Worm (Caenorhabditis elegans) whole organism, L2 larva: ENCODE results near the gene cnnm-2.

Source experiments
- C34F6.9 ChIP-seq: fragments of 150-350 bp; optimal IDR thresholded peaks from 2 replicates; lab custom pipeline; 2014; ENCODE audit warnings: missing biosample characterization, missing genetic modification characterization
- F13H6.1 ChIP-seq: sonication (generic microtip); optimal IDR thresholded peaks from 2 replicates; lab custom pipeline; 2016; ENCODE audit warnings: missing genetic modification characterization, missing compliant biosample characterization
- R02D3.7 ChIP-seq: fragments of 150-350 bp; optimal IDR thresholded peaks from 2 replicates; lab custom pipeline; 2014; ENCODE audit warnings: missing biosample characterization, missing genetic modification characterization
- Y55F3AM.14 ChIP-seq: fragments of 200-800 bp; sonication (Bioruptor generic); optimal IDR thresholded peaks from 2 replicates; lab custom pipeline; 2018; ENCODE audit warnings: mild to moderate bottlenecking, missing genetic modification characterization, missing compliant biosample characterization
- blmp-1 ChIP-seq: sonication (generic microtip); optimal IDR thresholded peaks from 2 replicates; lab custom pipeline; 2017; ENCODE audit warnings: missing genetic modification characterization, mild to moderate bottlenecking, missing compliant biosample characterization, antibody characterized with exemption, moderate library complexity; ENCODE audit not compliant: insufficient read depth
- ceh-16 ChIP-seq: fragments of 150-350 bp; optimal IDR thresholded peaks from 2 replicates; lab custom pipeline; 2014; ENCODE audit warnings: missing biosample characterization, missing genetic modification characterization
- ceh-82 ChIP-seq: fragments of 150-350 bp; optimal IDR thresholded peaks from 2 replicates; lab custom pipeline; 2014; ENCODE audit warnings: missing biosample characterization, missing genetic modification characterization
- crh-2 ChIP-seq: sonication (generic microtip); optimal IDR thresholded peaks from 2 replicates; lab custom pipeline; 2017; ENCODE audit warnings: missing biosample characterization, missing genetic modification characterization
- dmd-4 ChIP-seq: sonication (generic microtip); optimal IDR thresholded peaks from 2 replicates; lab custom pipeline; 2017; ENCODE audit warnings: missing biosample characterization, missing genetic modification characterization
- egl-27 ChIP-seq: sonication (generic microtip); optimal IDR thresholded peaks from 3 replicates; lab custom pipeline; 2017; ENCODE audit warnings: missing biosample characterization, missing genetic modification reagents, missing genetic modification characterization
- elt-1 ChIP-seq: fragments of 150-350 bp; optimal IDR thresholded peaks from 2 replicates; lab custom pipeline; 2014; ENCODE audit warnings: missing biosample characterization, missing genetic modification characterization
- elt-3 ChIP-seq: sonication (generic microtip); optimal IDR thresholded peaks from 2 replicates; lab custom pipeline; 2017; ENCODE audit warnings: missing biosample characterization, missing genetic modification characterization
- fos-1 ChIP-seq: fragments of 150-350 bp; optimal IDR thresholded peaks from 2 replicates; lab custom pipeline; 2014; ENCODE audit warnings: missing biosample characterization, missing genetic modification characterization
- gmeb-1 ChIP-seq: fragments of 150-350 bp; optimal IDR thresholded peaks from 2 replicates; lab custom pipeline; 2014; ENCODE audit warnings: missing biosample characterization, missing genetic modification characterization
- lin-11 ChIP-seq: fragments of 150-350 bp; sonication (generic microtip); optimal IDR thresholded peaks from 2 replicates; lab custom pipeline; 2014; ENCODE audit warnings: missing biosample characterization, missing genetic modification characterization, inconsistent platforms, mixed read lengths
- mdl-1 ChIP-seq, 2 experiments: fragments of 150-350 bp in 1 of 2; sonication (generic microtip) in 1 of 2; optimal IDR thresholded peaks; 2 replicates each; lab custom pipeline; 2017; ENCODE audit warnings: missing biosample characterization in 2 of 2, missing genetic modification characterization in 2 of 2
- nhr-10 ChIP-seq: sonication (generic microtip); optimal IDR thresholded peaks from 2 replicates; lab custom pipeline; 2017; ENCODE audit warnings: missing biosample characterization, missing genetic modification characterization
- nhr-12 ChIP-seq: fragments of 150-350 bp; optimal IDR thresholded peaks from 2 replicates; lab custom pipeline; 2014; ENCODE audit warnings: missing biosample characterization, missing genetic modification characterization
- nhr-129 ChIP-seq: fragments of 150-350 bp; optimal IDR thresholded peaks from 2 replicates; lab custom pipeline; 2014; ENCODE audit warnings: missing biosample characterization, missing genetic modification characterization
- nhr-21 ChIP-seq: fragments of 150-350 bp; optimal IDR thresholded peaks from 2 replicates; lab custom pipeline; 2014; ENCODE audit warnings: missing biosample characterization, missing genetic modification characterization
- nhr-237 ChIP-seq: fragments of 150-350 bp; optimal IDR thresholded peaks from 2 replicates; lab custom pipeline; 2014; ENCODE audit warnings: missing biosample characterization, missing genetic modification characterization
- nhr-25 ChIP-seq: fragments of 150-350 bp; sonication (generic microtip); optimal IDR thresholded peaks from 3 replicates; lab custom pipeline; 2014; ENCODE audit warnings: missing biosample characterization, missing genetic modification characterization
- nhr-6 ChIP-seq: fragments of 150-350 bp; optimal IDR thresholded peaks from 2 replicates; lab custom pipeline; 2014; ENCODE audit warnings: missing biosample characterization, missing genetic modification characterization
- sem-4 ChIP-seq: fragments of 150-350 bp; optimal IDR thresholded peaks from 2 replicates; lab custom pipeline; 2014; ENCODE audit warnings: missing biosample characterization, missing genetic modification reagents, missing genetic modification characterization
- skn-1 ChIP-seq: sonication (generic microtip); optimal IDR thresholded peaks from 2 replicates; lab custom pipeline; 2017; ENCODE audit warnings: missing biosample characterization, missing genetic modification characterization
- sma-3 ChIP-seq: sonication (generic microtip); optimal IDR thresholded peaks from 2 replicates; lab custom pipeline; 2016; ENCODE audit warnings: missing genetic modification reagents, missing genetic modification characterization, missing compliant biosample characterization
- sma-9 ChIP-seq, 2 experiments: fragments of 150-350 bp in 1 of 2; sonication (generic microtip) in 1 of 2; optimal IDR thresholded peaks; 2 replicates each; lab custom pipeline; 2014 to 2016; ENCODE audit warnings: missing genetic modification characterization in 2 of 2, mild to moderate bottlenecking in 1 of 2, missing biosample characterization in 1 of 2, missing compliant biosample characterization in 1 of 2, missing genetic modification reagents in 1 of 2, moderate library complexity in 1 of 2
- unc-39 ChIP-seq: fragments of 150-350 bp; optimal IDR thresholded peaks from 2 replicates; lab custom pipeline; 2014; ENCODE audit warnings: missing biosample characterization, missing genetic modification characterization
- unc-55 ChIP-seq: fragments of 150-350 bp; sonication (generic microtip); optimal IDR thresholded peaks from 3 replicates; lab custom pipeline; 2014; ENCODE audit warnings: missing biosample characterization, missing genetic modification reagents, missing genetic modification characterization
- unc-62 ChIP-seq: fragments of 150-350 bp; optimal IDR thresholded peaks from 2 replicates; lab custom pipeline; 2014; ENCODE audit warnings: missing biosample characterization, missing genetic modification reagents, missing genetic modification characterization
- zag-1 ChIP-seq: fragments of 150-350 bp; optimal IDR thresholded peaks from 2 replicates; lab custom pipeline; 2014; ENCODE audit warnings: missing biosample characterization, missing genetic modification characterization
- ztf-1 ChIP-seq: fragments of 200-800 bp; sonication (Bioruptor generic); conservative IDR thresholded peaks from 2 replicates; pipeline ENCODE4 v1.3.6; 2022; ENCODE audit warnings: missing genetic modification characterization, missing compliant biosample characterization
- ztf-11 ChIP-seq: sonication (generic microtip); optimal IDR thresholded peaks from 2 replicates; lab custom pipeline; 2017; ENCODE audit warnings: missing biosample characterization, missing genetic modification characterization
- ztf-4 ChIP-seq: fragments of 150-350 bp; optimal IDR thresholded peaks from 2 replicates; lab custom pipeline; 2014; ENCODE audit warnings: missing biosample characterization, missing genetic modification characterization

Gene cnnm-2

ce11 chrX:8810908-8811307 is 997 bp upstream of the cnnm-2 start, which contains the start of gene R04E5.9 (continued):
- no peak for TF ChIP-seq ztf-11 (tag; lab: Kevin White, UChicago)
- TF ChIP-seq ztf-4 (tag; lab: Kevin White, UChicago) = peak; percentile 41
- peak; percentile 94 for TF ChIP-seq crh-2 (tag; lab: Kevin White, UChicago)
- peak; percentile 70 for TF ChIP-seq nhr-21
- no peak for TF ChIP-seq ceh-16 (tag; lab: Kevin White, UChicago)
- peak; percentile 84 to 95 for TF ChIP-seq mdl-1 (tag; optimal IDR thresholded peaks at IDR 0.05; lab: Kevin White, UChicago)
- peak; percentile 96 for TF ChIP-seq lin-11
- no peak for TF ChIP-seq ztf-1 (GFP tag; lab: Robert Waterston, UW)
- TF ChIP-seq egl-27 (tag; lab: Kevin White, UChicago) = peak; percentile 86
- TF ChIP-seq dmd-4 (tag; lab: Kevin White, UChicago) = no peak
- TF ChIP-seq Y55F3AM.14 = peak; percentile 80
- peak; percentile 96 for TF ChIP-seq unc-55
- TF ChIP-seq gmeb-1 (tag; lab: Kevin White, UChicago) = peak; percentile 48
- TF ChIP-seq elt-3 (tag; lab: Kevin White, UChicago) = no peak
- TF ChIP-seq nhr-10 (tag; lab: Kevin White, UChicago) = no peak
- TF ChIP-seq ceh-82 (tag; lab: Kevin White, UChicago) = peak; percentile 33
- TF ChIP-seq skn-1 (tag; lab: Kevin White, UChicago) = no peak
- TF ChIP-seq nhr-237 = no peak
- TF ChIP-seq nhr-6 (tag; lab: Kevin White, UChicago) = peak; percentile 42
- TF ChIP-seq nhr-129 (tag; lab: Kevin White, UChicago) = peak; percentile 93

- TF ChIP-seq sem-4 (tag; lab: Kevin White, UChicago) (no peak), fos-1 (tag; lab: Kevin White, UChicago) (peak; percentile 30)
Measured at ce11 chrX:8817929-8818328, 6.0 kb downstream of the cnnm-2 start.

- TF ChIP-seq gmeb-1 (tag; lab: Kevin White, UChicago) = no peak
- no peak for TF ChIP-seq nhr-12
- no peak for TF ChIP-seq C34F6.9 (tag; lab: Kevin White, UChicago)
- TF ChIP-seq blmp-1 (tag; lab: Kevin White, UChicago) = no peak
- TF ChIP-seq ceh-16 (tag; lab: Kevin White, UChicago) = no peak
- peak; percentile 62 for TF ChIP-seq nhr-21
- TF ChIP-seq sma-3 = peak; percentile 14
- TF ChIP-seq unc-62 (GFP tag; lab: Kevin White, UChicago) = no peak
- TF ChIP-seq ztf-11 (tag; lab: Kevin White, UChicago) = no peak
- TF ChIP-seq crh-2 (tag; lab: Kevin White, UChicago) = no peak
- no peak for TF ChIP-seq nhr-25 (tag; lab: Kevin White, UChicago)
- TF ChIP-seq zag-1 (tag; lab: Kevin White, UChicago) = no peak
- TF ChIP-seq Y55F3AM.14 = no peak
- TF ChIP-seq mdl-1 (tag; optimal IDR thresholded peaks at IDR 0.05; lab: Kevin White, UChicago) = no peak
- no peak for TF ChIP-seq unc-55
- TF ChIP-seq, all 48 proteins: peak for 2
Measured at ce11 chrX:8819815-8820415, 8.0 kb downstream of the cnnm-2 start.

DNA sequence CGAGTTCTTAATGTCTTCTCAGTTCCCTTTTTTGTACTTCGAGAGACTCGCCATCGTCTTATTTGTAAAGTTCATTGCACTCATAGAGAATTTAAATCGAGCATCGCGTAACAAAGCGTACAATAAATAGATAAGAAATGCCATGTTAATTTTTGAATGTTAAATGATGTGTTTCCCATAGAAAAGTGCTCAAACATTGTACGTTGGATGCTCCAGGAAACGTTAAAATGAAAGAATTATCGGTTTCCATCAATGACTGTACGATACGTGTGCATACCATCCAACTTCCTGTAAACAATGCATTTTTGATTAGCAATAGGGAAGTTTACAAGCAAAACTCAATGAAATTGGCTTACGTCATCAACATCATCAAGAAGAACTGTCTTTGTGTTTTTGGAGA is 8.7 kb downstream of the cnnm-2 start:
- TF ChIP-seq R02D3.7 (tag; lab: Kevin White, UChicago) = no peak
- peak; percentile 23 for TF ChIP-seq sma-9 (GFP tag; optimal IDR thresholded peaks at IDR 0.05; lab: Kevin White, UChicago)
- no peak for TF ChIP-seq sma-9 (tag; optimal IDR thresholded peaks at IDR 0.05; lab: Kevin White, UChicago)
- peak; percentile 68 for TF ChIP-seq crh-2 (tag; lab: Kevin White, UChicago)
- no peak for TF ChIP-seq nhr-129 (tag; lab: Kevin White, UChicago)
- TF ChIP-seq dmd-4 (tag; lab: Kevin White, UChicago) = no peak
- TF ChIP-seq fos-1 (tag; lab: Kevin White, UChicago) = peak; percentile 92
- peak; percentile 3 for TF ChIP-seq gmeb-1 (tag; lab: Kevin White, UChicago)
- TF ChIP-seq, all 48 proteins: peak for 4

DNA sequence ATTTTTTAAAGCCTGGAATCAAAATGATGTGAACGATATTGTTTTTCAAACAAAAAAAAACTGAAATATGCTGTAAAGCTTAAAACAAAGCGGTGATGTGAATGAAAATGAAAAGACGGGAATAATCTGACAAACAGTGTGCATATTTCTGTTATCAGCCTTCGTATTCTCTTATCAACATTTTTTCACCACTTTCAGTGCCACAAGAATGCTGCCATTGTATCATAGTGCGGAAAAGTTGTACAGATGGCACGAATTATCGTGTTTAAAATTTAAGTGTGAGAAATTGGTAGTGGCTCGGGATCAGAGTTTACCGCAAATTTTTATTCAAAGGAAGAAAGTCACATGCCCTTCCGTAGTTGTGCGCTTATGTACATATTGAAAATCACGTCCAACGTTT is 12.5 kb downstream of the cnnm-2 start, which contains the start of gene ifd-1:
TSS of gene ifd-1 (minus strand) at position 12 of the 400 bp plus-strand sequence.
- TF ChIP-seq elt-1 (tag; lab: Kevin White, UChicago) = no peak
- TF ChIP-seq lin-11 = no peak
- TF ChIP-seq elt-3 (tag; lab: Kevin White, UChicago) = no peak
- peak; percentile 61 for TF ChIP-seq sma-9 (GFP tag; optimal IDR thresholded peaks at IDR 0.05; lab: Kevin White, UChicago)
- TF ChIP-seq sma-9 (tag; optimal IDR thresholded peaks at IDR 0.05; lab: Kevin White, UChicago) = no peak
- peak; percentile 54 for TF ChIP-seq crh-2 (tag; lab: Kevin White, UChicago)
- peak; percentile 96 for TF ChIP-seq fos-1 (tag; lab: Kevin White, UChicago)
- no peak for TF ChIP-seq unc-55
- TF ChIP-seq F13H6.1 (tag; lab: Kevin White, UChicago) = peak; percentile 14
- TF ChIP-seq unc-39 (tag; lab: Kevin White, UChicago) = no peak
- TF ChIP-seq nhr-129 (tag; lab: Kevin White, UChicago) = peak; percentile 8
- TF ChIP-seq, all 48 proteins: peak for 5
